Fruit fly (Drosophila melanogaster) whole organism, pupa: ENCODE measurements around the gene Bub1.

Experiments
- CG10348 ChIP-seq: fragments of 200-800 bp; sonication (Bioruptor generic); IDR thresholded peaks from 2 replicates; pipeline ENCODE4 v1.3.6; 2022; ENCODE audit warnings: missing biosample characterization, missing genetic modification characterization
- CG12605 ChIP-seq: fragments of 200-800 bp; sonication (Bioruptor generic); IDR thresholded peaks from 2 replicates; pipeline ENCODE4 v1.3.6; 2022; ENCODE audit warnings: missing biosample characterization, missing genetic modification characterization
- CG13204 ChIP-seq: fragments of 200-800 bp; sonication (Bioruptor generic); optimal IDR thresholded peaks from 2 replicates; lab custom pipeline; 2018; ENCODE audit warnings: missing biosample characterization, mild to moderate bottlenecking, missing genetic modification characterization, moderate library complexity
- CG14655 ChIP-seq: fragments of 200-800 bp; sonication (Bioruptor generic); optimal IDR thresholded peaks from 3 replicates; lab custom pipeline; 2017; ENCODE audit warnings: mild to moderate bottlenecking, missing biosample characterization, missing genetic modification reagents, missing genetic modification characterization
- CG15710 ChIP-seq: fragments of 200-800 bp; sonication (Bioruptor generic); optimal IDR thresholded peaks from 2 replicates; lab custom pipeline; 2018; ENCODE audit warnings: missing biosample characterization, mild to moderate bottlenecking, missing genetic modification characterization, moderate library complexity
- CG17806 ChIP-seq: fragments of 200-800 bp; sonication (Bioruptor generic); optimal IDR thresholded peaks from 2 replicates; lab custom pipeline; 2018; ENCODE audit warnings: missing biosample characterization, mild to moderate bottlenecking, missing genetic modification characterization, moderate library complexity
- CG32121 ChIP-seq: fragments of 200-800 bp; sonication (Bioruptor generic); IDR thresholded peaks from 2 replicates; pipeline ENCODE4 v1.3.6; 2022; ENCODE audit warnings: missing biosample characterization, missing genetic modification characterization
- CG34367 ChIP-seq: fragments of 200-800 bp; sonication (Bioruptor generic); optimal IDR thresholded peaks from 2 replicates; lab custom pipeline; 2018; ENCODE audit warnings: missing biosample characterization, mild to moderate bottlenecking, missing genetic modification characterization
- CG4496 ChIP-seq: fragments of 200-800 bp; sonication (Bioruptor generic); IDR thresholded peaks from 3 replicates; pipeline ENCODE4 v1.3.6; 2022; ENCODE audit warnings: missing biosample characterization, missing genetic modification characterization
- CG8159 ChIP-seq: fragments of 200-800 bp; sonication (Bioruptor generic); optimal IDR thresholded peaks from 3 replicates; lab custom pipeline; 2018; ENCODE audit warnings: missing biosample characterization, mild to moderate bottlenecking, missing genetic modification characterization, moderate library complexity
- CG8301 ChIP-seq: fragments of 200-800 bp; sonication (Bioruptor generic); optimal IDR thresholded peaks from 2 replicates; lab custom pipeline; 2018; ENCODE audit warnings: missing biosample characterization, mild to moderate bottlenecking, missing genetic modification characterization
- CG9948 ChIP-seq: fragments of 200-800 bp; sonication (Bioruptor generic); optimal IDR thresholded peaks from 2 replicates; lab custom pipeline; 2018; ENCODE audit warnings: missing biosample characterization, mild to moderate bottlenecking, missing genetic modification characterization, moderate library complexity
- D1 ChIP-seq: fragments of 200-800 bp; sonication (Bioruptor generic); optimal IDR thresholded peaks from 2 replicates; lab custom pipeline; 2018; ENCODE audit warnings: missing biosample characterization, mild to moderate bottlenecking, missing genetic modification characterization, moderate library complexity
- EcR ChIP-seq: fragments of 200-800 bp; sonication (Bioruptor generic); optimal IDR thresholded peaks from 3 replicates; lab custom pipeline; 2019; ENCODE audit warnings: missing biosample characterization, missing genetic modification characterization, mild to moderate bottlenecking, moderate library complexity, missing genetic modification reagents
- Ets98B ChIP-seq: fragments of 200-800 bp; sonication (Bioruptor generic); IDR thresholded peaks from 2 replicates; pipeline ENCODE4 v1.3.6; 2022; ENCODE audit warnings: missing biosample characterization, missing genetic modification characterization
- Pif1A ChIP-seq: fragments of 200-800 bp; sonication (Bioruptor generic); optimal IDR thresholded peaks from 3 replicates; lab custom pipeline; 2016; ENCODE audit warnings: missing biosample characterization, missing genetic modification characterization
- Pif1B ChIP-seq: fragments of 200-800 bp; sonication (Bioruptor generic); optimal IDR thresholded peaks from 3 replicates; lab custom pipeline; 2016; ENCODE audit warnings: missing biosample characterization, missing genetic modification characterization
- Snoo ChIP-seq: fragments of 200-800 bp; sonication (Bioruptor generic); optimal IDR thresholded peaks from 3 replicates; lab custom pipeline; 2017; ENCODE audit warnings: missing biosample characterization, mild to moderate bottlenecking, missing genetic modification characterization, inconsistent platforms
- fd96Ca ChIP-seq: fragments of 200-800 bp; sonication (Bioruptor generic); IDR thresholded peaks from 3 replicates; pipeline ENCODE4 v1.3.6; 2022; ENCODE audit warnings: missing biosample characterization, missing genetic modification characterization
- gl ChIP-seq: fragments of 200-800 bp; sonication (Bioruptor generic); optimal IDR thresholded peaks from 2 replicates; lab custom pipeline; 2018; ENCODE audit warnings: missing biosample characterization, mild to moderate bottlenecking, missing genetic modification characterization
- rn ChIP-seq: fragments of 200-800 bp; sonication (Bioruptor generic); IDR thresholded peaks from 2 replicates; pipeline ENCODE4 v1.3.6; 2022; ENCODE audit warnings: missing biosample characterization, missing genetic modification characterization

Gene Bub1

dm6 chr2L:5278309-5279130, at the start of gene Bub1, which contains the start of gene Nin:
Gene Bub1, plus strand, starts transcription at chr2L:5278865.
Gene Nin, minus strand, starts transcription at chr2L:5278548.
- TF ChIP-seq rn (GFP tag; lab: Robert Waterston, UW) (0 out of 2 replicates have a peak, but pooled peaks have one; percentile 8), gl (tag; lab: Kevin White, UChicago) (peak; percentile 2), CG15710 (peak; percentile 27), CG10348 (no peak), CG12605 (GFP tag; lab: Robert Waterston, UW) (no peak)

- no peak for TF ChIP-seq CG13204 (GFP tag; lab: Kevin White, UChicago)
- no peak for TF ChIP-seq gl (tag; lab: Kevin White, UChicago)
- no peak for TF ChIP-seq CG14655
- no peak for TF ChIP-seq CG12605 (GFP tag; lab: Robert Waterston, UW)
- no peak for TF ChIP-seq CG10348
- no peak for TF ChIP-seq CG15710
- no peak for TF ChIP-seq fd96Ca (GFP tag; lab: Robert Waterston, UW)
- no peak for TF ChIP-seq CG9948 (tag; lab: Kevin White, UChicago)
Measured at dm6 chr2L:5229239-5229638, 49.4 kb upstream of the Bub1 start.

dm6 chr2L:5229735-5230347, 48.8 kb upstream of the Bub1 start:
- TF ChIP-seq gl (tag; lab: Kevin White, UChicago) (no peak), CG10348 (no peak), D1 (tag; lab: Kevin White, UChicago) (no peak), CG32121 (GFP tag; lab: Robert Waterston, UW) (no peak), CG12605 (GFP tag; lab: Robert Waterston, UW) (no peak), Pif1B (GFP tag; lab: Kevin White, UChicago) (no peak), CG14655 (no peak), rn (GFP tag; lab: Robert Waterston, UW) (no peak), fd96Ca (GFP tag; lab: Robert Waterston, UW) (no peak), CG8159 (no peak), EcR (no peak), Snoo (tag; lab: Kevin White, UChicago) (no peak), CG9948 (tag; lab: Kevin White, UChicago) (no peak)

- TF ChIP-seq CG10348 (no peak), CG13204 (GFP tag; lab: Kevin White, UChicago) (no peak), CG34367 (tag; lab: Kevin White, UChicago) (no peak), Pif1B (GFP tag; lab: Kevin White, UChicago) (no peak), Snoo (tag; lab: Kevin White, UChicago) (no peak), CG8301 (no peak), rn (GFP tag; lab: Robert Waterston, UW) (no peak), CG32121 (GFP tag; lab: Robert Waterston, UW) (no peak), Pif1A (GFP tag; lab: Kevin White, UChicago) (no peak), CG4496 (GFP tag; lab: Robert Waterston, UW) (no peak), CG9948 (tag; lab: Kevin White, UChicago) (no peak), CG15710 (no peak)
Measured at dm6 chr2L:5230772-5231171, 47.9 kb upstream of the Bub1 start.

dm6 chr2L:5231437-5231836, 47.2 kb upstream of the Bub1 start:
- no peak for TF ChIP-seq CG13204 (GFP tag; lab: Kevin White, UChicago)
- TF ChIP-seq CG8301 = no peak
- TF ChIP-seq fd96Ca (GFP tag; lab: Robert Waterston, UW) = no peak
- TF ChIP-seq D1 (tag; lab: Kevin White, UChicago) = no peak
- TF ChIP-seq CG10348 = no peak
- peak; percentile 6 for TF ChIP-seq CG17806 (tag; lab: Kevin White, UChicago)
- TF ChIP-seq gl (tag; lab: Kevin White, UChicago) = no peak
- TF ChIP-seq CG4496 (GFP tag; lab: Robert Waterston, UW) = no peak
- no peak for TF ChIP-seq Pif1B (GFP tag; lab: Kevin White, UChicago)
- TF ChIP-seq CG32121 (GFP tag; lab: Robert Waterston, UW) = no peak
- no peak for TF ChIP-seq CG12605 (GFP tag; lab: Robert Waterston, UW)
- no peak for TF ChIP-seq CG14655
- TF ChIP-seq CG8159 = peak; percentile 0
- peak; percentile 36 for TF ChIP-seq Pif1A (GFP tag; lab: Kevin White, UChicago)
- peak; percentile 28 for TF ChIP-seq Snoo (tag; lab: Kevin White, UChicago)
- no peak for TF ChIP-seq CG34367 (tag; lab: Kevin White, UChicago)
- TF ChIP-seq CG9948 (tag; lab: Kevin White, UChicago) = peak; percentile 8
- no peak for TF ChIP-seq Ets98B (GFP tag; lab: Robert Waterston, UW)
- peak; percentile 5 for TF ChIP-seq CG15710
- no peak for TF ChIP-seq rn (GFP tag; lab: Robert Waterston, UW)
- no peak for TF ChIP-seq EcR
- TF ChIP-seq, all 21 proteins: peak for 6

dm6 chr2L:5232175-5232574, 46.5 kb upstream of the Bub1 start:
- TF ChIP-seq CG13204 (GFP tag; lab: Kevin White, UChicago) = peak; percentile 59
- TF ChIP-seq CG32121 (GFP tag; lab: Robert Waterston, UW) = no peak
- peak; percentile 32; the same call in 1 of the 3 replicates for TF ChIP-seq CG4496 (GFP tag; lab: Robert Waterston, UW)
